Fruit fly (Drosophila melanogaster): ENCODE results near the gene Mst77F.

dm6 chr3L:20827962-20828361, 10.1 kb upstream of the Mst77F start:
- TF ChIP-seq Ets98B (GFP tag; IDR thresholded peaks at IDR 0.05) = no peak
- no peak for TF ChIP-seq CG8301 (tag; optimal IDR thresholded peaks at IDR 0.05)
- no peak for TF ChIP-seq CG4496 (GFP tag; IDR thresholded peaks at IDR 0.05)
- TF ChIP-seq D1 (tag; optimal IDR thresholded peaks at IDR 0.05) = no peak
- no peak for TF ChIP-seq CG34367 (tag; optimal IDR thresholded peaks at IDR 0.05)
- no peak for TF ChIP-seq gl (tag; optimal IDR thresholded peaks at IDR 0.05)
- no peak for TF ChIP-seq Pif1A (GFP tag; optimal IDR thresholded peaks at IDR 0.05)
- no peak for TF ChIP-seq Pif1B (GFP tag; optimal IDR thresholded peaks at IDR 0.05)

All from whole organism, pupa.